Fruit fly (Drosophila melanogaster) whole organism, embryonic: ENCODE data around the gene pnr.

Experiments
- Abd-B ChIP-seq: fragments of 200-800 bp; sonication (Bioruptor generic); optimal IDR thresholded peaks from 2 replicates; lab custom pipeline; 2018; ENCODE audit warnings: missing biosample characterization, mild to moderate bottlenecking, missing genetic modification characterization, moderate library complexity
- Atf3 ChIP-seq: fragments of 200-800 bp; sonication (Bioruptor generic); optimal IDR thresholded peaks from 3 replicates; lab custom pipeline; 2016; ENCODE audit warnings: missing biosample characterization, missing genetic modification characterization
- BEAF-32 ChIP-seq: fragments of 200-800 bp; sonication (Bioruptor generic); optimal IDR thresholded peaks from 3 replicates; lab custom pipeline; 2017; ENCODE audit warnings: missing biosample characterization, missing genetic modification characterization, mild to moderate bottlenecking, moderate library complexity, missing genetic modification reagents
- CG10366 ChIP-seq: fragments of 200-800 bp; sonication (Bioruptor generic); IDR thresholded peaks from 2 replicates; pipeline ENCODE4 v1.3.6; 2022; ENCODE audit warnings: missing biosample characterization, missing genetic modification characterization
- CG10565 ChIP-seq: fragments of 200-800 bp; sonication (Bioruptor generic); optimal IDR thresholded peaks from 3 replicates; lab custom pipeline; 2016; ENCODE audit warnings: missing biosample characterization, mild to moderate bottlenecking, missing genetic modification characterization
- CG10959 ChIP-seq: fragments of 200-800 bp; sonication (Bioruptor generic); IDR thresholded peaks from 2 replicates; pipeline ENCODE4 v1.3.6; 2022; ENCODE audit warnings: missing biosample characterization, missing genetic modification characterization
- CG13624 ChIP-seq: fragments of 200-800 bp; sonication (Bioruptor generic); optimal IDR thresholded peaks from 2 replicates; lab custom pipeline; 2016; ENCODE audit warnings: missing biosample characterization, missing genetic modification characterization
- CG14014 ChIP-seq: fragments of 200-800 bp; sonication (Bioruptor generic); IDR thresholded peaks from 2 replicates; pipeline ENCODE4 v1.3.6; 2022; ENCODE audit warnings: missing biosample characterization, missing genetic modification characterization
- CG14710 ChIP-seq: fragments of 200-800 bp; sonication (Bioruptor generic); optimal IDR thresholded peaks from 3 replicates; lab custom pipeline; 2019; ENCODE audit warnings: missing biosample characterization, mild to moderate bottlenecking, missing genetic modification characterization, moderate library complexity
- CG15514 ChIP-seq: fragments of 200-800 bp; sonication (Bioruptor generic); optimal IDR thresholded peaks from 3 replicates; lab custom pipeline; 2017; ENCODE audit warnings: missing biosample characterization, missing genetic modification characterization, mild to moderate bottlenecking, moderate library complexity, missing genetic modification reagents
- CG15696 ChIP-seq: fragments of 200-800 bp; sonication (Bioruptor generic); optimal IDR thresholded peaks from 2 replicates; lab custom pipeline; 2019; ENCODE audit warnings: missing biosample characterization, mild to moderate bottlenecking, missing genetic modification characterization, moderate library complexity
- CG1603 ChIP-seq: fragments of 200-800 bp; sonication (Bioruptor generic); optimal IDR thresholded peaks from 2 replicates; lab custom pipeline; 2019; ENCODE audit warnings: missing biosample characterization, mild to moderate bottlenecking, missing genetic modification characterization, moderate library complexity
- CG17186 ChIP-seq: fragments of 200-800 bp; sonication (Bioruptor generic); optimal IDR thresholded peaks from 3 replicates; lab custom pipeline; 2017; ENCODE audit warnings: missing biosample characterization, missing genetic modification reagents, missing genetic modification characterization
- CG2116 ChIP-seq: fragments of 200-800 bp; sonication (Bioruptor generic); optimal IDR thresholded peaks from 3 replicates; lab custom pipeline; 2018; ENCODE audit warnings: missing biosample characterization, mild to moderate bottlenecking, missing genetic modification characterization
- CG32772 ChIP-seq: fragments of 200-800 bp; sonication (Bioruptor generic); IDR thresholded peaks from 2 replicates; pipeline ENCODE4 v1.3.6; 2022; ENCODE audit warnings: missing biosample characterization, missing genetic modification characterization
- CG3847 ChIP-seq: fragments of 200-800 bp; sonication (Bioruptor generic); IDR thresholded peaks from 2 replicates; pipeline ENCODE4 v1.3.6; 2022; ENCODE audit warnings: missing biosample characterization, missing genetic modification characterization
- CG7271 ChIP-seq: fragments of 200-800 bp; sonication (Bioruptor generic); optimal IDR thresholded peaks from 2 replicates; lab custom pipeline; 2018; ENCODE audit warnings: missing biosample characterization, mild to moderate bottlenecking, missing genetic modification characterization, moderate library complexity
- CG7357 ChIP-seq: fragments of 200-800 bp; sonication (Bioruptor generic); IDR thresholded peaks from 3 replicates; pipeline ENCODE4 v1.3.6; 2022; ENCODE audit warnings: missing biosample characterization, missing genetic modification characterization
- CG7556 ChIP-seq: fragments of 200-800 bp; sonication (Bioruptor generic); optimal IDR thresholded peaks from 2 replicates; lab custom pipeline; 2017; ENCODE audit warnings: missing biosample characterization, mild to moderate bottlenecking, missing genetic modification characterization
- CG7963 ChIP-seq: fragments of 200-800 bp; sonication (Bioruptor generic); IDR thresholded peaks from 3 replicates; pipeline ENCODE4 v1.3.6; 2022; ENCODE audit warnings: missing biosample characterization, missing genetic modification characterization; ENCODE audit not compliant: partially characterized antibody
- CG9727 ChIP-seq: fragments of 200-800 bp; sonication (Bioruptor generic); optimal IDR thresholded peaks from 3 replicates; lab custom pipeline; 2017; ENCODE audit warnings: missing biosample characterization, mild to moderate bottlenecking, missing genetic modification characterization
- CG9876 ChIP-seq: fragments of 200-800 bp; sonication (Bioruptor generic); optimal IDR thresholded peaks from 2 replicates; lab custom pipeline; 2016; ENCODE audit warnings: missing biosample characterization, missing genetic modification characterization
- CHES-1-like ChIP-seq: fragments of 200-800 bp; sonication (Bioruptor generic); optimal IDR thresholded peaks from 2 replicates; lab custom pipeline; 2016; ENCODE audit warnings: missing biosample characterization, missing genetic modification characterization
- Camta ChIP-seq: fragments of 200-800 bp; sonication (Bioruptor generic); optimal IDR thresholded peaks from 2 replicates; lab custom pipeline; 2016; ENCODE audit warnings: missing biosample characterization, missing genetic modification characterization
- GATAe ChIP-seq: fragments of 200-800 bp; sonication (Bioruptor generic); conservative IDR thresholded peaks from 2 replicates; pipeline ENCODE4 v1.3.6; 2022; ENCODE audit warnings: missing biosample characterization, missing genetic modification characterization
- Gsc ChIP-seq: fragments of 200-800 bp; sonication (Bioruptor generic); IDR thresholded peaks from 2 replicates; pipeline ENCODE4 v1.3.6; 2022; ENCODE audit warnings: missing biosample characterization, missing genetic modification characterization
- NK7.1 ChIP-seq: fragments of 200-800 bp; sonication (Bioruptor generic); optimal IDR thresholded peaks from 3 replicates; lab custom pipeline; 2016; ENCODE audit warnings: missing biosample characterization, missing genetic modification characterization
- ara ChIP-seq: fragments of 200-800 bp; sonication (Bioruptor generic); IDR thresholded peaks from 2 replicates; pipeline ENCODE4 v1.3.6; 2022; ENCODE audit warnings: missing biosample characterization, missing genetic modification characterization
- ato ChIP-seq: fragments of 200-800 bp; sonication (Bioruptor generic); IDR thresholded peaks from 2 replicates; pipeline ENCODE4 v1.3.6; 2022; ENCODE audit warnings: missing biosample characterization, missing genetic modification characterization; ENCODE audit not compliant: partially characterized antibody
- bsh ChIP-seq, 2 experiments: fragments of 200-800 bp; sonication (Bioruptor generic); optimal IDR thresholded peaks; 2 replicates each; lab custom pipeline; 2017 to 2018; ENCODE audit warnings: mild to moderate bottlenecking in 2 of 2, missing biosample characterization in 2 of 2, missing genetic modification characterization in 2 of 2, moderate library complexity in 1 of 2
- btn ChIP-seq: fragments of 200-800 bp; sonication (Bioruptor generic); optimal IDR thresholded peaks from 2 replicates; lab custom pipeline; 2016; ENCODE audit warnings: missing biosample characterization, missing genetic modification characterization
- da ChIP-seq: fragments of 200-800 bp; sonication (Bioruptor generic); optimal IDR thresholded peaks from 2 replicates; lab custom pipeline; 2016; ENCODE audit warnings: missing biosample characterization, missing genetic modification characterization
- fd96Cb ChIP-seq: fragments of 200-800 bp; sonication (Bioruptor generic); optimal IDR thresholded peaks from 2 replicates; lab custom pipeline; 2018; ENCODE audit warnings: missing biosample characterization, mild to moderate bottlenecking, missing genetic modification characterization, moderate library complexity
- gce ChIP-seq: fragments of 200-800 bp; sonication (Bioruptor generic); IDR thresholded peaks from 3 replicates; pipeline ENCODE4 v1.3.6; 2022; ENCODE audit warnings: missing biosample characterization, missing genetic modification characterization
- gfzf ChIP-seq: fragments of 200-800 bp; sonication (Bioruptor generic); optimal IDR thresholded peaks from 2 replicates; lab custom pipeline; 2016; ENCODE audit warnings: missing biosample characterization, mild to moderate bottlenecking, missing genetic modification characterization, moderate library complexity
- hbn ChIP-seq: fragments of 200-800 bp; sonication (Bioruptor generic); IDR thresholded peaks from 2 replicates; pipeline ENCODE4 v1.3.6; 2022; ENCODE audit warnings: missing biosample characterization, missing genetic modification characterization; ENCODE audit not compliant: partially characterized antibody
- hth ChIP-seq: fragments of >200 bp; optimal IDR thresholded peaks from 2 replicates; lab custom pipeline; 2017; ENCODE audit warnings: inconsistent platforms
- knrl ChIP-seq: fragments of 200-800 bp; sonication (Bioruptor generic); IDR thresholded peaks from 3 replicates; pipeline ENCODE4 v1.3.6; 2022; ENCODE audit warnings: missing biosample characterization, missing genetic modification characterization; ENCODE audit not compliant: partially characterized antibody
- lab ChIP-seq: fragments of 200-800 bp; sonication (Bioruptor generic); optimal IDR thresholded peaks from 3 replicates; lab custom pipeline; 2017; ENCODE audit warnings: missing biosample characterization, missing genetic modification characterization, mild to moderate bottlenecking, moderate library complexity, missing genetic modification reagents
- mld ChIP-seq: fragments of 200-800 bp; sonication (Bioruptor generic); IDR thresholded peaks from 3 replicates; pipeline ENCODE4 v1.3.6; 2022; ENCODE audit warnings: missing biosample characterization, missing genetic modification characterization; ENCODE audit not compliant: partially characterized antibody
- nau ChIP-seq: fragments of 200-800 bp; sonication (Bioruptor generic); optimal IDR thresholded peaks from 3 replicates; lab custom pipeline; 2017; ENCODE audit warnings: missing biosample characterization, mild to moderate bottlenecking, missing genetic modification characterization, missing genetic modification reagents
- nerfin-1 ChIP-seq: fragments of 200-800 bp; sonication (Bioruptor generic); optimal IDR thresholded peaks from 3 replicates; lab custom pipeline; 2019; ENCODE audit warnings: missing biosample characterization, mild to moderate bottlenecking, missing genetic modification characterization, moderate library complexity
- nmo ChIP-seq: fragments of 200-800 bp; sonication (Bioruptor generic); optimal IDR thresholded peaks from 2 replicates; lab custom pipeline; 2018; ENCODE audit warnings: missing biosample characterization, mild to moderate bottlenecking, missing genetic modification characterization, moderate library complexity
- org-1 ChIP-seq: fragments of 200-800 bp; sonication (Bioruptor generic); optimal IDR thresholded peaks from 2 replicates; lab custom pipeline; 2017; ENCODE audit warnings: missing biosample characterization, missing genetic modification characterization
- p53 ChIP-seq: fragments of 200-800 bp; sonication (Bioruptor generic); optimal IDR thresholded peaks from 2 replicates; lab custom pipeline; 2016; ENCODE audit warnings: missing biosample characterization, missing genetic modification characterization
- pnt ChIP-seq: fragments of 200-800 bp; sonication (Bioruptor generic); optimal IDR thresholded peaks from 3 replicates; lab custom pipeline; 2016; ENCODE audit warnings: missing biosample characterization, missing genetic modification characterization
- sna ChIP-seq: fragments of 200-800 bp; sonication (Bioruptor generic); IDR thresholded peaks from 2 replicates; pipeline ENCODE4 v1.3.6; 2022; ENCODE audit warnings: missing biosample characterization, missing genetic modification characterization; ENCODE audit not compliant: partially characterized antibody
- sqz ChIP-seq: fragments of 200-800 bp; sonication (Bioruptor generic); optimal IDR thresholded peaks from 3 replicates; lab custom pipeline; 2018; ENCODE audit warnings: missing biosample characterization, mild to moderate bottlenecking, missing genetic modification characterization
- wor ChIP-seq: fragments of 200-800 bp; sonication (Bioruptor generic); IDR thresholded peaks from 2 replicates; pipeline ENCODE4 v1.3.6; 2022; ENCODE audit warnings: missing biosample characterization, missing genetic modification characterization

The pnr gene

DNA sequence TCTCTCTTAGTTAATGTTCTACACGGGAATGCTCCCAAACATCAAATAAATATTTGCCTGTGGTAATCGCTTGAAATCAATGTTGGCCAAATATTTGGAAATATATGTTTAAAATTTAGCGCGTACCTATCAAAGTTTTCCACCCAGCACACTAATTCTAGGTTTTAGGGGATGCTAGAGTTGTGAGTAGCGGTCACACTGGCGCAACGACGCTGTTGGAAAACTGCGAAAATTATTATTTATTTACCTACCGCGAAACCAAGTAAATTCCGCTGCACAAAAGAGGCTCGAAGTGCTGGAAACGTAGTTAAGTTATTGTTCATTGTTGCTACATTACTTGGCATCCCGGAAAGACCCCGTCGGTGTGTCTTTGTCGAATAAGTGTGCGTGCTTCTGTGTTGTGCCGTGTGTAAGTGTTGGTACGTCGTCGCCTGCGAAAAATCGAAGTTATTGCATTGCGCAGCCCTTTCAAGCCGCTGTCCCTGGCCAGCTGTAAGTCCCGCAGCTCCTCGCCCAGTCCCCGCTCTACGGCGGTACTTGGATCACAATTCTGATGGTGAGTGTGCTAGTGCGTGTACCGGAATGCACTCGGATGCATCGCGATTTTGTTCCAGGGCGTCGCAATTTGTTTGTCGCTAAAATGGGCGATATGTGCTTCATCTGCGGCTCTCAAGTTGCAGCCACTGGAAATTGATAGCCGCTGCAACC, 24.9 kb downstream of the pnr start, which contains the start of gene msps (continued):
- TF ChIP-seq Abd-B (GFP tag; lab: Kevin White, UChicago) (no peak), org-1 (GFP tag; lab: Kevin White, UChicago) (no peak), CG9727 (GFP tag; lab: Kevin White, UChicago) (no peak), CG15514 (GFP tag; lab: Kevin White, UChicago) (peak; percentile 52), p53 (GFP tag; lab: Kevin White, UChicago) (no peak), CG7357 (GFP tag; lab: Robert Waterston, UW) (no peak), mld (GFP tag; lab: Robert Waterston, UW) (peak; percentile 76; the same call in 2 of the 3 replicates), CG7963 (GFP tag; lab: Robert Waterston, UW) (peak; percentile 89), CG10959 (GFP tag; lab: Robert Waterston, UW) (no peak), bsh (GFP tag; optimal IDR thresholded peaks at IDR 0.05; lab: Kevin White, UChicago) (no peak), CG7271 (no peak), gce (no peak), CG3847 (GFP tag; lab: Robert Waterston, UW) (peak; percentile 32; the same call in 1 of the 2 replicates), sqz (GFP tag; lab: Kevin White, UChicago) (no peak), CG9876 (no peak), CG13624 (GFP tag; lab: Kevin White, UChicago) (no peak), BEAF-32 (GFP tag; lab: Kevin White, UChicago) (peak; percentile 43), nerfin-1 (tag; lab: Kevin White, UChicago) (peak; percentile 100), Gsc (GFP tag; lab: Robert Waterston, UW) (no peak), CG14710 (tag; lab: Kevin White, UChicago) (peak; percentile 62), knrl (GFP tag; lab: Robert Waterston, UW) (peak; percentile 45; the same call in 2 of the 3 replicates), pnt (GFP tag; lab: Kevin White, UChicago) (no peak), CG1603 (tag; lab: Kevin White, UChicago) (peak; percentile 53), CG10366 (GFP tag; lab: Robert Waterston, UW) (no peak), CG15696 (tag; lab: Kevin White, UChicago) (no peak), nmo (GFP tag; lab: Kevin White, UChicago) (peak; percentile 56), ara (GFP tag; lab: Robert Waterston, UW) (no peak), lab (GFP tag; lab: Kevin White, UChicago) (no peak), Atf3 (GFP tag; lab: Kevin White, UChicago) (no peak), CG17186 (GFP tag; lab: Kevin White, UChicago) (no peak), CG32772 (GFP tag; lab: Robert Waterston, UW) (no peak), CG7556 (no peak), fd96Cb (no peak), CG2116 (GFP tag; lab: Kevin White, UChicago) (peak; percentile 27), wor (GFP tag; lab: Robert Waterston, UW) (no peak), gfzf (peak; percentile 95), nau (GFP tag; lab: Kevin White, UChicago) (no peak), sna (no peak), hth (no peak), hbn (GFP tag; lab: Robert Waterston, UW) (0 out of 2 replicates have a peak, but pooled peaks have one; percentile 10), CHES-1-like (GFP tag; lab: Kevin White, UChicago) (peak; percentile 36), ato (peak; percentile 65; the same call in 1 of the 2 replicates), CG14014 (GFP tag; lab: Robert Waterston, UW) (no peak), NK7.1 (GFP tag; lab: Kevin White, UChicago) (no peak), btn (GFP tag; lab: Kevin White, UChicago) (no peak), GATAe (GFP tag; lab: Robert Waterston, UW) (no peak), Camta (GFP tag; lab: Kevin White, UChicago) (no peak), CG10565 (GFP tag; lab: Kevin White, UChicago) (no peak), da (GFP tag; lab: Kevin White, UChicago) (no peak)
